Worm (Caenorhabditis elegans) whole organism, midembryonic: ENCODE data around the gene D2062.1.

Source experiments
- flt-1 ChIP-seq: fragments of 200-800 bp; sonication (Bioruptor generic); IDR thresholded peaks from 2 replicates; pipeline ENCODE4 v1.3.6; 2022; ENCODE audit warnings: missing genetic modification characterization, missing compliant biosample characterization
- klf-2 ChIP-seq: fragments of 200-800 bp; sonication (Bioruptor generic); conservative IDR thresholded peaks from 2 replicates; pipeline ENCODE4 v1.3.6; 2022; ENCODE audit warnings: missing genetic modification reagents, missing genetic modification characterization, missing compliant biosample characterization
- ztf-23 ChIP-seq: fragments of 200-800 bp; sonication (Bioruptor generic); IDR thresholded peaks from 2 replicates; pipeline ENCODE4 v1.3.6; 2022; ENCODE audit warnings: missing genetic modification reagents, missing genetic modification characterization, missing compliant biosample characterization
- ztf-29 ChIP-seq: fragments of 200-800 bp; sonication (Bioruptor generic); IDR thresholded peaks from 2 replicates; pipeline ENCODE4 v1.3.6; 2022; ENCODE audit warnings: missing genetic modification reagents, missing genetic modification characterization, missing compliant biosample characterization

ce11 chrII:2677534-2678168 lies 46.4 kb downstream of the D2062.1 start, which contains the start of gene F22E5.17:
- TF ChIP-seq flt-1 (no peak), ztf-23 (no peak), ztf-29 (GFP tag; lab: Robert Waterston, UW) (no peak), klf-2 (GFP tag; lab: Robert Waterston, UW) (no peak)
